Worm (Caenorhabditis elegans) whole organism, young adult: ENCODE data around the gene F47B7.5.

Experiments
- cebp-2 ChIP-seq: fragments of 200-800 bp; sonication (Bioruptor generic); IDR thresholded peaks from 2 replicates; pipeline ENCODE4 v1.3.6; 2022; ENCODE audit warnings: missing genetic modification characterization, missing compliant biosample characterization
- ceh-40 ChIP-seq: fragments of 200-800 bp; sonication (Bioruptor generic); IDR thresholded peaks from 2 replicates; pipeline ENCODE4 v1.3.6; 2022; ENCODE audit warnings: missing genetic modification characterization, missing compliant biosample characterization
- ceh-79 ChIP-seq: sonication (generic microtip); optimal IDR thresholded peaks from 2 replicates; lab custom pipeline; 2017; ENCODE audit warnings: mild to moderate bottlenecking, missing genetic modification characterization, missing compliant biosample characterization
- lag-1 ChIP-seq: fragments of 200-800 bp; sonication (Bioruptor generic); IDR thresholded peaks from 2 replicates; pipeline ENCODE4 v1.3.6; 2022; ENCODE audit warnings: missing genetic modification reagents, missing genetic modification characterization, missing compliant biosample characterization
- nfya-1 ChIP-seq: sonication (generic microtip); optimal IDR thresholded peaks from 2 replicates; lab custom pipeline; 2017; ENCODE audit warnings: antibody characterized with exemption, missing compliant biosample characterization, missing genetic modification characterization, borderline replicate concordance; ENCODE audit not compliant: insufficient read depth

DNA sequence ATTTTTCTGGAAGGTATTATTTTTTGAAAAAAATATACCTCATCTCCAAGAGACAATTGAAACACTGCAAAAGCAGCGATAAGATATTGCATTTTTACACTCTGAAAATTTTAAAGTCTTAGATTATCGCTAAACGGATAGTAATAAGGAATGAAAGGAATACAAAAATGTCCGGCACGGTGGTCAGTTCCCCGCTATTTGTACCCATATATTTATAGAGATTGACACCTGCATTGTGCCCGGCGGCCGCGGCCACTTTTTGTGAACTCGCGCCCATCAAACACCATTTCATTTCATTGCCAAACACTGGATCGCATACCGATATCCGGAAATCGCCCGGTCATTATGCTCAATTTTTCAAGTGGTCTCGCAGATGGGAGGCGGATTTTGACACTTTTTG lies 24.1 kb upstream of the F47B7.5 start, which contains the start of gene idpp-5:
- TF ChIP-seq lag-1 (GFP tag; lab: Robert Waterston, UW) (no peak), ceh-40 (GFP tag; lab: Robert Waterston, UW) (no peak), ceh-79 (tag; lab: Kevin White, UChicago) (no peak), nfya-1 (no peak), cebp-2 (GFP tag; lab: Robert Waterston, UW) (no peak)
